Worm (Caenorhabditis elegans): ENCODE measurements around the gene pir-2.
"Not testable (repeated sequence)": the region's sequence is repeated elsewhere in the genome, so short reads cannot be mapped to it uniquely, and the experiment has no call there.

The pir-2 gene

DNA sequence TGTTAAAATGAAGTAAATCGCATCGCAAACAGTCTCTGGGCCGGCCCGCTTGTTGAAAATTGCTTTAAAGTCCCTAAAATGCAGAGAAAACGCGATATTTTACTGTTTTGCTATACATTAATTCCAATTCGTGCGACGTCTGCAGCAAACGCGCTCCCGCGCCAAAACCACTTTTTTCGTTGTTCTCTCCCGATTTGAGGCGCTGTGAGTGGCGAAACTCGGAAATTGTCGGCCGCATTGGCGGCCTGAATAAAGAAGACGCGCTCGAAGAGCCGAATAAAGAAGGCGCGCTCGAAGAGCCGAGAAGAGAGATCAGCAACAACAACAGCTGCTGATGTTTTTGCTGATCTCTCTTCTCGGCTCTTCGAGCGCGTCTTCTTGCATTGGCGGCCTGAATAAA lies 35.1 kb downstream of the pir-2 start:
- TF ChIP-seq arid-1 (GFP tag; conservative IDR thresholded peaks at IDR 0.05) (peak; percentile 69; the same call in 1 of the 2 replicates), tra-1 (GFP tag; IDR thresholded peaks at IDR 0.05) (peak; percentile 66; the same call in 1 of the 2 replicates), ceh-20 (GFP tag; IDR thresholded peaks at IDR 0.05) (peak; percentile 51; the same call in 1 of the 2 replicates), Y48G9A.11 (GFP tag; IDR thresholded peaks at IDR 0.05) (peak; percentile 97), snpc-1.2 (GFP tag; IDR thresholded peaks at IDR 0.05) (peak; percentile 74), unc-130 (GFP tag; optimal IDR thresholded peaks at IDR 0.05) (peak; percentile 84), nhr-42 (GFP tag; IDR thresholded peaks at IDR 0.05) (peak; percentile 66; the same call in 1 of the 2 replicates), mdt-29 (GFP tag; IDR thresholded peaks at IDR 0.05) (0 out of 2 replicates have a peak, but pooled peaks have one; percentile 28), lin-38 (GFP tag; IDR thresholded peaks at IDR 0.05) (peak; percentile 98), ceh-44 (GFP tag; IDR thresholded peaks at IDR 0.05) (peak; percentile 96), madf-5 (GFP tag; IDR thresholded peaks at IDR 0.05) (0 out of 4 replicates have a peak, but pooled peaks of 1 of the 2 experiments have one; percentile 19), D1046.2 (GFP tag; IDR thresholded peaks at IDR 0.05) (0 out of 2 replicates have a peak, but pooled peaks have one; percentile 55), vab-7 (GFP tag; IDR thresholded peaks at IDR 0.05) (peak; percentile 88), F49E8.2 (tag; optimal IDR thresholded peaks at IDR 0.05; ENCODE audit: borderline replicate concordance) (peak; percentile 69), aha-1 (tag) (peak; percentile 26), snpc-4 (tag; optimal IDR thresholded peaks at IDR 0.05) (peak; percentile 68), pha-4 (GFP tag; IDR thresholded peaks at IDR 0.05) (peak; percentile 41; the same call in 1 of the 2 replicates), set-16 (GFP tag; IDR thresholded peaks at IDR 0.05) (peak; percentile 63), ZK337.2 (GFP tag; IDR thresholded peaks at IDR 0.05) (peak; percentile 43; the same call in 1 of the 2 replicates), dmd-9 (GFP tag; IDR thresholded peaks at IDR 0.05) (0 out of 2 replicates have a peak, but pooled peaks have one; percentile 38)
- TF ChIP-seq pha-4 (tag; optimal IDR thresholded peaks at IDR 0.05): not testable (repeated sequence)

DNA sequence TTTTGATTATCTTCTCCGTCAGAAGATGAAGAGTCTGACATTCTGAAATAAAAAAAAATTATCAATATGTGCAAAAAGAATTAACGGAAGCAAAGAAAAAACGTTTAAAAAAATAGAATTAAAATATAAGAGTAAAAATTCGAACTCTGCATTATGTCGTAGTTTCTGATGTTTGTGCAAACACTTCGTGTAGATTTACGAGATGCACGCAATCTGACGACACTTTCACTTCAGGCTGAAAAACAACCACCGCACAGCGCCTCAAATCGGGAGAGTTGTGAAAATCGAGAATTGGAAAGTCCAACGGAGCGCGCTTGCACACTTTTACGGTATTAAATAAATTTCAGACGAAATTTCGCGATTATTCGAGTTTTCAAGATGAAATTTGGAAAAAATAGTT lies 36.8 kb downstream of the pir-2 start, which contains the start of gene T26G10.1:
Gene T26G10.1 (minus strand): TSS at position 42 of the 400 bp plus-strand sequence.
- TF ChIP-seq dpl-1 (GFP tag; optimal IDR thresholded peaks at IDR 0.05): peak; percentile 68
- TF ChIP-seq hlh-11 (tag; optimal IDR thresholded peaks at IDR 0.05): peak; percentile 59
- peak; percentile 76 for TF ChIP-seq dmd-6 (GFP tag; IDR thresholded peaks at IDR 0.05)
- TF ChIP-seq pha-4 (GFP tag; IDR thresholded peaks at IDR 0.05): peak; percentile 58; the same call in 1 of the 2 replicates
- TF ChIP-seq pha-4 (tag; optimal IDR thresholded peaks at IDR 0.05): no peak
- no peak for TF ChIP-seq spr-3 (GFP tag; optimal IDR thresholded peaks at IDR 0.05)
- no peak for TF ChIP-seq daf-12 (tag; optimal IDR thresholded peaks at IDR 0.05)
- no peak for TF ChIP-seq nhr-48 (tag; optimal IDR thresholded peaks at IDR 0.05)
- TF ChIP-seq arid-1 (GFP tag; conservative IDR thresholded peaks at IDR 0.05): peak; percentile 80
- no peak for TF ChIP-seq nhr-11 (tag; optimal IDR thresholded peaks at IDR 0.05)
- no peak for TF ChIP-seq lim-7 (GFP tag; IDR thresholded peaks at IDR 0.05)
- TF ChIP-seq snpc-4 (tag; optimal IDR thresholded peaks at IDR 0.05): no peak
- TF ChIP-seq spr-1 (tag; optimal IDR thresholded peaks at IDR 0.05): no peak
- no peak for TF ChIP-seq zfp-3 (GFP tag; conservative IDR thresholded peaks at IDR 0.05)
- no peak for TF ChIP-seq zag-1 (tag; optimal IDR thresholded peaks at IDR 0.05)
- TF ChIP-seq nhr-25 (tag; optimal IDR thresholded peaks at IDR 0.05; ENCODE audit: borderline replicate concordance, insufficient read depth): no peak
- TF ChIP-seq mdl-1 (tag; optimal IDR thresholded peaks at IDR 0.05): no peak
- TF ChIP-seq ZK546.5 (tag; optimal IDR thresholded peaks at IDR 0.05): no peak
- no peak for TF ChIP-seq ceh-82 (tag; optimal IDR thresholded peaks at IDR 0.05)
- TF ChIP-seq F44E2.7 (GFP tag; IDR thresholded peaks at IDR 0.05): no peak
- peak; percentile 60 for TF ChIP-seq dve-1 (tag; optimal IDR thresholded peaks at IDR 0.05; ENCODE audit: insufficient read depth)
- no peak for TF ChIP-seq daf-8 (GFP tag; IDR thresholded peaks at IDR 0.05)
- peak; percentile 67 for TF ChIP-seq rbr-2 (tag; optimal IDR thresholded peaks at IDR 0.05)
- peak; percentile 67 for TF ChIP-seq mep-1 (tag; optimal IDR thresholded peaks at IDR 0.05)
- TF ChIP-seq Y5F2A.4 (GFP tag; optimal IDR thresholded peaks at IDR 0.05): no peak
- no peak for TF ChIP-seq lin-1 (GFP tag; IDR thresholded peaks at IDR 0.05)
- TF ChIP-seq ceh-32 (tag; optimal IDR thresholded peaks at IDR 0.05; ENCODE audit: poor library complexity): no peak
- no peak for TF ChIP-seq mxl-3 (GFP tag; optimal IDR thresholded peaks at IDR 0.05)
- TF ChIP-seq T26A8.4 (GFP tag; IDR thresholded peaks at IDR 0.05): peak; percentile 66
- no peak for TF ChIP-seq F10B5.3 (tag; optimal IDR thresholded peaks at IDR 0.05)
- TF ChIP-seq ceh-20 (GFP tag; IDR thresholded peaks at IDR 0.05): 0 out of 2 replicates have a peak, but pooled peaks have one; percentile 45
- TF ChIP-seq hlh-30 (tag; optimal IDR thresholded peaks at IDR 0.05; ENCODE audit: insufficient read depth): peak; percentile 34
- TF ChIP-seq dmd-8 (GFP tag; IDR thresholded peaks at IDR 0.05): no peak
